Fruit fly (Drosophila melanogaster) whole organism, embryonic: Measurements from ENCODE around the gene CG31360.
A peak's percentile ranks its signal among the peaks of the same experiment; 100 is the strongest.

Experiments
- Abd-B ChIP-seq: fragments of 200-800 bp; sonication (Bioruptor generic); optimal IDR thresholded peaks from 2 replicates; lab custom pipeline; 2018; ENCODE audit warnings: missing biosample characterization, mild to moderate bottlenecking, missing genetic modification characterization, moderate library complexity
- Adf1 ChIP-seq: fragments of 200-800 bp; sonication (Bioruptor generic); IDR thresholded peaks from 2 replicates; pipeline ENCODE4 v1.3.6; 2022; ENCODE audit warnings: missing biosample characterization, missing genetic modification characterization
- B-H1 ChIP-seq: fragments of 200-800 bp; sonication (Bioruptor generic); IDR thresholded peaks from 3 replicates; pipeline ENCODE4 v1.3.6; 2022; ENCODE audit warnings: missing biosample characterization, missing genetic modification characterization
- BtbVII ChIP-seq: fragments of 200-800 bp; sonication (Bioruptor generic); optimal IDR thresholded peaks from 3 replicates; lab custom pipeline; 2017; ENCODE audit warnings: missing biosample characterization, mild to moderate bottlenecking, missing genetic modification characterization
- CG11093 ChIP-seq: fragments of 200-800 bp; sonication (Bioruptor generic); IDR thresholded peaks from 3 replicates; pipeline ENCODE4 v1.3.6; 2022; ENCODE audit warnings: missing biosample characterization, missing genetic modification characterization
- CG11504 ChIP-seq: fragments of 200-800 bp; sonication (Bioruptor generic); optimal IDR thresholded peaks from 3 replicates; lab custom pipeline; 2019; ENCODE audit warnings: missing biosample characterization, mild to moderate bottlenecking, missing genetic modification characterization, moderate library complexity
- CG12659 ChIP-seq: fragments of 200-800 bp; sonication (Bioruptor generic); optimal IDR thresholded peaks from 3 replicates; lab custom pipeline; 2017; ENCODE audit warnings: mild to moderate bottlenecking, missing biosample characterization, missing genetic modification reagents, missing genetic modification characterization
- CG14710 ChIP-seq: fragments of 200-800 bp; sonication (Bioruptor generic); optimal IDR thresholded peaks from 3 replicates; lab custom pipeline; 2019; ENCODE audit warnings: missing biosample characterization, mild to moderate bottlenecking, missing genetic modification characterization, moderate library complexity
- CG15601 ChIP-seq: fragments of 200-800 bp; sonication (Bioruptor generic); optimal IDR thresholded peaks from 3 replicates; lab custom pipeline; 2019; ENCODE audit warnings: missing biosample characterization, mild to moderate bottlenecking, missing genetic modification characterization, moderate library complexity
- CG18476 ChIP-seq: fragments of 200-800 bp; sonication (Bioruptor generic); optimal IDR thresholded peaks from 2 replicates; lab custom pipeline; 2016; ENCODE audit warnings: missing biosample characterization, mild to moderate bottlenecking, missing genetic modification characterization
- CG30020 ChIP-seq: fragments of 200-800 bp; optimal IDR thresholded peaks from 2 replicates; lab custom pipeline; 2019; ENCODE audit warnings: missing biosample characterization, mild to moderate bottlenecking, missing genetic modification characterization, moderate library complexity
- CG30403 ChIP-seq: fragments of 200-800 bp; sonication (Bioruptor generic); optimal IDR thresholded peaks from 3 replicates; lab custom pipeline; 2016; ENCODE audit warnings: missing biosample characterization, missing genetic modification characterization
- CG31388 ChIP-seq: fragments of 200-800 bp; sonication (Bioruptor generic); optimal IDR thresholded peaks from 2 replicates; lab custom pipeline; 2016; ENCODE audit warnings: missing biosample characterization, missing genetic modification characterization
- CG34376 ChIP-seq: fragments of 200-800 bp; sonication (Bioruptor generic); optimal IDR thresholded peaks from 2 replicates; lab custom pipeline; 2018; ENCODE audit warnings: missing biosample characterization, mild to moderate bottlenecking, missing genetic modification characterization
- CG3838 ChIP-seq: fragments of 200-800 bp; sonication (Bioruptor generic); optimal IDR thresholded peaks from 3 replicates; lab custom pipeline; 2016; ENCODE audit warnings: missing biosample characterization, missing genetic modification characterization
- CG42726 ChIP-seq: fragments of 200-800 bp; sonication (Bioruptor generic); IDR thresholded peaks from 2 replicates; pipeline ENCODE4 v1.3.6; 2022; ENCODE audit warnings: missing biosample characterization, missing genetic modification characterization; ENCODE audit not compliant: partially characterized antibody
- CG4360 ChIP-seq: fragments of 200-800 bp; sonication (Bioruptor generic); IDR thresholded peaks from 2 replicates; pipeline ENCODE4 v1.3.6; 2022; ENCODE audit warnings: missing biosample characterization, missing genetic modification characterization
- CG4820 ChIP-seq: fragments of 200-800 bp; sonication (Bioruptor generic); optimal IDR thresholded peaks from 3 replicates; lab custom pipeline; 2016; ENCODE audit warnings: missing biosample characterization, missing genetic modification characterization
- CG4854 ChIP-seq: fragments of 200-800 bp; sonication (Bioruptor generic); optimal IDR thresholded peaks from 2 replicates; lab custom pipeline; 2016; ENCODE audit warnings: missing biosample characterization, missing genetic modification characterization, inconsistent platforms
- CG6689 ChIP-seq: fragments of 200-800 bp; sonication (Bioruptor generic); IDR thresholded peaks from 2 replicates; pipeline ENCODE4 v1.3.6; 2022; ENCODE audit warnings: missing biosample characterization, missing genetic modification characterization
- CG7556 ChIP-seq: fragments of 200-800 bp; sonication (Bioruptor generic); optimal IDR thresholded peaks from 2 replicates; lab custom pipeline; 2017; ENCODE audit warnings: missing biosample characterization, mild to moderate bottlenecking, missing genetic modification characterization
- CG9727 ChIP-seq: fragments of 200-800 bp; sonication (Bioruptor generic); optimal IDR thresholded peaks from 3 replicates; lab custom pipeline; 2017; ENCODE audit warnings: missing biosample characterization, mild to moderate bottlenecking, missing genetic modification characterization
- CoRest ChIP-seq: fragments of 200-800 bp; sonication (Bioruptor generic); optimal IDR thresholded peaks from 3 replicates; lab custom pipeline; 2018; ENCODE audit warnings: missing biosample characterization, mild to moderate bottlenecking, missing genetic modification characterization, moderate library complexity
- Doc3 ChIP-seq: fragments of 200-800 bp; sonication (Bioruptor generic); IDR thresholded peaks from 3 replicates; pipeline ENCODE4 v1.3.6; 2022; ENCODE audit warnings: missing biosample characterization, missing genetic modification characterization; ENCODE audit not compliant: partially characterized antibody
- ERR ChIP-seq: fragments of 200-800 bp; sonication (Bioruptor generic); optimal IDR thresholded peaks from 2 replicates; lab custom pipeline; 2016; ENCODE audit warnings: missing biosample characterization, missing genetic modification characterization
- HmgZ ChIP-seq: fragments of 200-800 bp; sonication (Bioruptor generic); optimal IDR thresholded peaks from 2 replicates; lab custom pipeline; 2018; ENCODE audit warnings: missing biosample characterization, mild to moderate bottlenecking, missing genetic modification characterization
- Hmx ChIP-seq: fragments of 200-800 bp; sonication (Bioruptor generic); optimal IDR thresholded peaks from 2 replicates; lab custom pipeline; 2016; ENCODE audit warnings: missing biosample characterization, missing genetic modification characterization
- MTF-1 ChIP-seq: fragments of 200-800 bp; sonication (Bioruptor generic); optimal IDR thresholded peaks from 2 replicates; lab custom pipeline; 2018; ENCODE audit warnings: missing biosample characterization, mild to moderate bottlenecking, missing genetic modification characterization, borderline replicate concordance
- Mad ChIP-seq: fragments of 200-800 bp; sonication (Bioruptor generic); optimal IDR thresholded peaks from 2 replicates; lab custom pipeline; 2016; ENCODE audit warnings: missing biosample characterization, missing genetic modification characterization
- Six4 ChIP-seq: fragments of 200-800 bp; sonication (Bioruptor generic); optimal IDR thresholded peaks from 2 replicates; lab custom pipeline; 2016; ENCODE audit warnings: missing biosample characterization, missing genetic modification characterization
- Usf ChIP-seq: fragments of 200-800 bp; sonication (Bioruptor generic); optimal IDR thresholded peaks from 2 replicates; lab custom pipeline; 2017; ENCODE audit warnings: missing genotype, missing biosample characterization, missing genetic modification characterization
- abd-A ChIP-seq: fragments of 200-800 bp; sonication (Bioruptor generic); optimal IDR thresholded peaks from 3 replicates; lab custom pipeline; 2019; ENCODE audit warnings: missing biosample characterization, mild to moderate bottlenecking, missing genetic modification characterization, moderate library complexity
- az2 ChIP-seq: fragments of 200-800 bp; sonication (Bioruptor generic); optimal IDR thresholded peaks from 3 replicates; lab custom pipeline; 2016; ENCODE audit warnings: missing biosample characterization, missing genetic modification characterization
- bigmax ChIP-seq: fragments of 200-800 bp; sonication (Bioruptor generic); optimal IDR thresholded peaks from 2 replicates; lab custom pipeline; 2018; ENCODE audit warnings: missing biosample characterization, mild to moderate bottlenecking, missing genetic modification characterization
- bowl ChIP-seq: fragments of 200-800 bp; sonication (Bioruptor generic); IDR thresholded peaks from 2 replicates; pipeline ENCODE4 v1.3.6; 2022; ENCODE audit warnings: missing biosample characterization, missing genetic modification characterization
- cg ChIP-seq: fragments of 200-800 bp; sonication (Bioruptor generic); optimal IDR thresholded peaks from 3 replicates; lab custom pipeline; 2019; ENCODE audit warnings: missing biosample characterization, mild to moderate bottlenecking, missing genetic modification characterization, moderate library complexity
- dmrt99B ChIP-seq: fragments of 200-800 bp; sonication (Bioruptor generic); optimal IDR thresholded peaks from 2 replicates; lab custom pipeline; 2018; ENCODE audit warnings: missing biosample characterization, mild to moderate bottlenecking, missing genetic modification characterization, moderate library complexity
- emc ChIP-seq: fragments of 200-800 bp; sonication (Bioruptor generic); optimal IDR thresholded peaks from 2 replicates; lab custom pipeline; 2016; ENCODE audit warnings: missing biosample characterization, missing genetic modification characterization
- gce ChIP-seq: fragments of 200-800 bp; sonication (Bioruptor generic); IDR thresholded peaks from 3 replicates; pipeline ENCODE4 v1.3.6; 2022; ENCODE audit warnings: missing biosample characterization, missing genetic modification characterization
- gcm ChIP-seq: fragments of 200-800 bp; sonication (Bioruptor generic); optimal IDR thresholded peaks from 2 replicates; lab custom pipeline; 2019; ENCODE audit warnings: missing biosample characterization, mild to moderate bottlenecking, missing genetic modification characterization, moderate library complexity
- gem ChIP-seq: fragments of 200-800 bp; sonication (Bioruptor generic); optimal IDR thresholded peaks from 2 replicates; lab custom pipeline; 2019; ENCODE audit warnings: missing biosample characterization, mild to moderate bottlenecking, missing genetic modification characterization, moderate library complexity
- grn ChIP-seq: fragments of 200-800 bp; sonication (Bioruptor generic); optimal IDR thresholded peaks from 3 replicates; lab custom pipeline; 2017; ENCODE audit warnings: missing biosample characterization, missing genetic modification characterization
- oc ChIP-seq: fragments of 200-800 bp; sonication (Bioruptor generic); optimal IDR thresholded peaks from 2 replicates; lab custom pipeline; 2018; ENCODE audit warnings: missing biosample characterization, mild to moderate bottlenecking, missing genetic modification characterization, moderate library complexity
- pho ChIP-seq: fragments of 200-800 bp; sonication (Bioruptor generic); optimal IDR thresholded peaks from 2 replicates; lab custom pipeline; 2016; ENCODE audit warnings: missing biosample characterization, missing genetic modification characterization
- phol ChIP-seq: fragments of 200-800 bp; sonication (Bioruptor generic); optimal IDR thresholded peaks from 3 replicates; lab custom pipeline; 2018; ENCODE audit warnings: missing biosample characterization, mild to moderate bottlenecking, missing genetic modification characterization, moderate library complexity
- shn ChIP-seq: fragments of 200-800 bp; sonication (Bioruptor generic); optimal IDR thresholded peaks from 3 replicates; lab custom pipeline; 2016; ENCODE audit warnings: missing biosample characterization, missing genetic modification characterization
- sob ChIP-seq: fragments of 200-800 bp; sonication (Bioruptor generic); IDR thresholded peaks from 2 replicates; pipeline ENCODE4 v1.3.6; 2022; ENCODE audit warnings: missing biosample characterization, missing genetic modification characterization
- tx ChIP-seq: fragments of 200-800 bp; sonication (Bioruptor generic); optimal IDR thresholded peaks from 2 replicates; lab custom pipeline; 2016; ENCODE audit warnings: missing biosample characterization, missing genetic modification characterization
- vnd ChIP-seq: fragments of 200-800 bp; sonication (Bioruptor generic); IDR thresholded peaks from 3 replicates; pipeline ENCODE4 v1.3.6; 2022; ENCODE audit warnings: missing biosample characterization, missing genetic modification characterization; ENCODE audit not compliant: partially characterized antibody
- wek ChIP-seq: fragments of 200-800 bp; sonication (Bioruptor generic); optimal IDR thresholded peaks from 3 replicates; lab custom pipeline; 2018; ENCODE audit warnings: missing biosample characterization, mild to moderate bottlenecking, missing genetic modification characterization, moderate library complexity

The CG31360 gene

dm6 chr3R:17680639-17681302 is 4.1 kb upstream of the CG31360 start (continued):
- no peak for TF ChIP-seq pho (GFP tag; lab: Kevin White, UChicago)
- TF ChIP-seq CG12659 (GFP tag; lab: Kevin White, UChicago): peak; percentile 43
- TF ChIP-seq az2 (GFP tag; lab: Kevin White, UChicago): peak; percentile 30
- no peak for TF ChIP-seq CG34376 (GFP tag; lab: Kevin White, UChicago)
- TF ChIP-seq CG31388: no peak
- peak; percentile 6 for TF ChIP-seq CG30020
- peak; percentile 9 for TF ChIP-seq gcm (GFP tag; lab: Kevin White, UChicago)
- no peak for TF ChIP-seq vnd (GFP tag; lab: Robert Waterston, UW)
- TF ChIP-seq Mad: no peak
- TF ChIP-seq tx (GFP tag; lab: Kevin White, UChicago): no peak
- peak; percentile 72 for TF ChIP-seq gem (tag; lab: Kevin White, UChicago)
- TF ChIP-seq CG4820 (GFP tag; lab: Kevin White, UChicago): peak; percentile 35
- TF ChIP-seq abd-A (tag; lab: Kevin White, UChicago): no peak
- TF ChIP-seq CoRest: peak; percentile 63
- no peak for TF ChIP-seq shn (GFP tag; lab: Kevin White, UChicago)
- TF ChIP-seq CG11093 (GFP tag; lab: Robert Waterston, UW): no peak
- no peak for TF ChIP-seq MTF-1
- no peak for TF ChIP-seq Usf (GFP tag; lab: Kevin White, UChicago)
- TF ChIP-seq Six4 (GFP tag; lab: Kevin White, UChicago): peak; percentile 46
- TF ChIP-seq bowl (GFP tag; lab: Robert Waterston, UW): no peak
- TF ChIP-seq CG42726 (GFP tag; lab: Robert Waterston, UW): no peak
- TF ChIP-seq CG3838 (GFP tag; lab: Kevin White, UChicago): no peak
- TF ChIP-seq CG6689 (GFP tag; lab: Robert Waterston, UW): no peak
- TF ChIP-seq Adf1 (GFP tag; lab: Robert Waterston, UW): no peak
- no peak for TF ChIP-seq oc (tag; lab: Kevin White, UChicago)
- TF ChIP-seq grn (GFP tag; lab: Kevin White, UChicago): no peak
- TF ChIP-seq phol (tag; lab: Kevin White, UChicago): peak; percentile 71
- TF ChIP-seq HmgZ (tag; lab: Kevin White, UChicago): no peak
- no peak for TF ChIP-seq CG4360 (GFP tag; lab: Robert Waterston, UW)
- TF ChIP-seq B-H1 (GFP tag; lab: Robert Waterston, UW): 0 out of 3 replicates have a peak, but pooled peaks have one; percentile 14
- TF ChIP-seq ERR (GFP tag; lab: Kevin White, UChicago): no peak
- TF ChIP-seq emc: no peak
- TF ChIP-seq Abd-B (GFP tag; lab: Kevin White, UChicago): no peak
- TF ChIP-seq Doc3 (GFP tag; lab: Robert Waterston, UW): no peak
- TF ChIP-seq CG15601 (tag; lab: Kevin White, UChicago): peak; percentile 20
- no peak for TF ChIP-seq wek (GFP tag; lab: Kevin White, UChicago)
- TF ChIP-seq CG18476 (GFP tag; lab: Kevin White, UChicago): no peak
- TF ChIP-seq dmrt99B (tag; lab: Kevin White, UChicago): peak; percentile 41
- no peak for TF ChIP-seq CG4854 (GFP tag; lab: Kevin White, UChicago)
- peak; percentile 74 for TF ChIP-seq CG30403
- TF ChIP-seq BtbVII: no peak
- TF ChIP-seq bigmax (GFP tag; lab: Kevin White, UChicago): no peak
- peak; percentile 74 for TF ChIP-seq cg (GFP tag; lab: Kevin White, UChicago)
- TF ChIP-seq sob (GFP tag; lab: Robert Waterston, UW): no peak
- TF ChIP-seq CG7556: peak; percentile 80
- TF ChIP-seq CG9727 (GFP tag; lab: Kevin White, UChicago): peak; percentile 64
- TF ChIP-seq CG14710 (tag; lab: Kevin White, UChicago): peak; percentile 55
- TF ChIP-seq Hmx (GFP tag; lab: Kevin White, UChicago): no peak
- no peak for TF ChIP-seq gce (GFP tag; lab: Robert Waterston, UW)
- peak; percentile 71 for TF ChIP-seq CG11504
